Worm (Caenorhabditis elegans): ENCODE measurements around the gene C44B12.9.

Gene C44B12.9

DNA sequence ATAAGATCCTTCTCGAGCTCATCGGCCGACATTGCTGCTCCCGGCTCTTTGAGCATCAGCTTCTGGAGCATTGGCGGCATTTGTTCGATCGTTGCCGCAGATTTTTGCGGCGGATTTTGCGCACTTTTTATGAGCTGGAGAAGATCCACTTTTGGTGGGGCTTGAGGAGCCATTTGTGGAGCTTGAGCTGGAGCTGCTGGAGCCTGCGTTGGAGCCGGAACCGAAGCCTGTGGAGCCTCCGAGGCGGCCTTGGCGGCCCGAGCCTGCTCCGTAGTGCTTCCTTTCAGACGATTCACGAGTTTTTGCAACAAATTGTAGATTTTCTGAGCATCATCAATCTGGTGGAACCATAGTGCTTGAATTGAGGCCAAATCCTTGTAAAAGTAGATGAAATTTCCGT, 50.4 kb downstream of the C44B12.9 start:
- TF ChIP-seq ztf-11 (tag; optimal IDR thresholded peaks at IDR 0.05) (no peak), nhr-6 (tag; optimal IDR thresholded peaks at IDR 0.05) (no peak), ztf-1 (GFP tag; conservative IDR thresholded peaks at IDR 0.05) (no peak)
